Fruit fly (Drosophila melanogaster): ENCODE data around the gene CG11722.

DNA sequence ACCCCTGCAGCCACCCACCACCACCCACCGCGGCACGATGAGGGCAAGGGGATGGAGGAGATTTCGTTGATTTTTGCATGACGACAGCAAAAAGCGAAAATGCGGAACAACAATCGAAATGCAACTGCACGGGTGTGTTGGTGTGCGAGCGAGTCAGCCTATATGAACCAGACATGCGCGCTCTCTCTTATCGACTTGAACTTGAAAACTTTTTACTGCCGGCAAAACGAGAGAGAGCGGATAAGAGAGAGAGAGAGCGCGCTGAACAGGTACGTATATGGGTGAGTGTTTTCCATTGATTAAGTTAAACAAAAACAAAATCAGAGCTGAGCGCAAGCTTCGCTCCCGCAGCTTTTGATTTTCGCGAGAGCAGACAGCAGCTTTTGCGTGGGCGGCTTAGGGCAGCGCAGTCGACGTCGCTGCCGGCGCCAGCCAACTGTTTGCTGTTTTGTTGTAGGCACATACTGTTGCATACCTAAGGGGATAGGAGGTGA, 43.9 kb upstream of the CG11722 start:
- no peak for TF ChIP-seq psq (optimal IDR thresholded peaks at IDR 0.05)
- peak; percentile 94 for TF ChIP-seq Dll (optimal IDR thresholded peaks at IDR 0.05)
- TF ChIP-seq pan (optimal IDR thresholded peaks at IDR 0.05): no peak
- TF ChIP-seq CG8478 (optimal IDR thresholded peaks at IDR 0.05): peak; percentile 62
- TF ChIP-seq EcR (GFP tag; optimal IDR thresholded peaks at IDR 0.05): no peak
- no peak for TF ChIP-seq usp (GFP tag; optimal IDR thresholded peaks at IDR 0.05)
